Worm (Caenorhabditis elegans): ENCODE measurements around the gene C27C12.3.

DNA sequence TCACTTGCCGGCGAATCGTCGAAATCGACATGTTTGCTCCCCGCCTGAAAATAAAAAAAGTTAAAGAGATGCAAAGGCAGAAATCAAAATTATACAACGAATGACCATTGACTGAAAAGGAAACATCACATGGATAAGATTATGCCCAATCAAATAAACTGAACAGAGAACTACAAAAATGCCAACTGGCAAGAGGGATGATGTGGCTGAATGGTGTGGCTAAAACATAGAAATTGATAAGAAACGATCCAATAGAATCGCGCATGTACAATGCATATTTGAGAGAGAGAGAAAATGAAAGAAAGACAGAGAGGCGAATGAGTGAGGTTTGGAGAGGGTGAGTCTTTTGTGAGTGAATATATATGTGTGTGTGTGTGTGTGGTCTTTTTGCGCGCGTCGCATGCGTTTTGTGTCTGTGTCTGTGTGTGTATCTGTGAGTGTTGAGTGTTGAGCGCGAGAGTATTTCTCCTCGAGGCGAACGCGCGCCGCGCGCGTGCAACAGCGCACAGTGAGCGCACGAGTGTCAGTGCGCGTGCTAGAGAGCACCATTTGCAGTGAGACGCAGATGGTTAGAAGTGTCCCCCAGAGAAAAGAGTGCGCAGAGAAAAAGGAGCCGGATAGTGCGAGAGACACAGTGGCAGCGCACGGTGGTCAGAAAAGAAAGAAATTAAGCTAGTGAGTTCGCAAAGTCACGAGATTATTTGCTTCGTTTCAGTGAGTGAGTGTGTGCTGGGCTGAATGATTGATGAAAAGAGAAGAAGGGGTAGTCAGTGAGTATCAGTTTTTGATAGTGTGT is 47.0 kb downstream of the C27C12.3 start, which contains the start of gene epn-1:
- TF ChIP-seq fkh-10 (GFP tag; optimal IDR thresholded peaks at IDR 0.05) (peak; percentile 85), unc-62 (GFP tag; optimal IDR thresholded peaks at IDR 0.05) (no peak), ztf-4 (tag; optimal IDR thresholded peaks at IDR 0.05) (peak; percentile 92), egl-27 (tag; optimal IDR thresholded peaks at IDR 0.05) (peak; percentile 85 to 97)
